Worm (Caenorhabditis elegans) whole organism, L3 larva: ENCODE measurements around the gene F26D2.3.

Experiments used
- ama-1 ChIP-seq: fragments of 150-350 bp; optimal IDR thresholded peaks from 2 replicates; lab custom pipeline; 2018
- fkh-10 ChIP-seq: sonication (generic microtip); optimal IDR thresholded peaks from 2 replicates; lab custom pipeline; 2017; ENCODE audit warnings: missing biosample characterization, missing genetic modification reagents, missing genetic modification characterization
- nhr-67 ChIP-seq: fragments of 150-350 bp; optimal IDR thresholded peaks from 2 replicates; lab custom pipeline; 2014; ENCODE audit warnings: missing biosample characterization, missing genetic modification characterization
- nhr-77 ChIP-seq: fragments of 150-350 bp; optimal IDR thresholded peaks from 2 replicates; lab custom pipeline; 2014; ENCODE audit warnings: missing biosample characterization, missing genetic modification characterization

DNA sequence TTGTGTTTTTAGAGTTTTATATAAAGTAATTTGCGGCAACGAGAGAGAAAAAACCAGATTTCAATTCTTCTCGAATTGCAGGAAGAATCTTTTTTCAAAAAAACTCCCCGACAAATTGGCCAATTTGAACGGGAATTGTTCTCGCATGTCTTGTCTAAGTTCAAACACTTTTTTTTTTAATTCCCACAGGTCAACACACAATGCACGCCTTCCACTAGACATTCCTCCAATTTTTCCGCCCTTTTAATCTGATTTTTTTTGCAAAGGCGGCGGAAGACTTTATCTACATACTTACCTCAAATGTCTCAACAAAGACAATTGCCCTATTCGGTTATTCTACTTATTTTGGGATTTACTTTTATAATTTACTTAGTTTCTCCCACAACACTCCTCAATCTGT, at the start of gene F26D2.3:
- no peak for TF ChIP-seq fkh-10 (GFP tag; lab: Kevin White, UChicago)
- TF ChIP-seq nhr-77 (tag; lab: Kevin White, UChicago) = no peak
- no peak for TF ChIP-seq ama-1
- no peak for TF ChIP-seq nhr-67 (tag; lab: Kevin White, UChicago)
